Fruit fly (Drosophila melanogaster): ENCODE results near the gene CG15414.

- TF ChIP-seq CTCF (optimal IDR thresholded peaks at IDR 0.05) (no peak), CG8478 (optimal IDR thresholded peaks at IDR 0.05) (no peak)
These were observed 4.6 kb upstream of the CG15414 start for dm6 chr2L:3495465-3495864.

All from S2 (cell line).